Worm (Caenorhabditis elegans): ENCODE data around the gene nhr-116.
"Not testable (repeated sequence)": the region's sequence is repeated elsewhere in the genome, so short reads cannot be mapped to it uniquely, and the experiment has no call there.

nhr-116 gene

ce11 chrV:16899355-16899754 lies 12.7 kb upstream of the nhr-116 start, which contains the start of gene fbxa-45:
Gene fbxa-45, minus strand, starts transcription at chrV:16899455.
- TF ChIP-seq W03F9.2 (tag; optimal IDR thresholded peaks at IDR 0.05) (no peak), him-1 (tag; optimal IDR thresholded peaks at IDR 0.05) (no peak), dao-5 (tag; optimal IDR thresholded peaks at IDR 0.05) (no peak)

- TF ChIP-seq dao-5 (tag; optimal IDR thresholded peaks at IDR 0.05) (no peak), W03F9.2 (tag; optimal IDR thresholded peaks at IDR 0.05) (no peak), him-1 (tag; optimal IDR thresholded peaks at IDR 0.05) (no peak)
These were observed 9.3 kb upstream of the nhr-116 start, which contains the start of gene srd-68 for ce11 chrV:16902726-16903125. Gene srd-68, minus strand, starts transcription at chrV:16902826.

- TF ChIP-seq W03F9.2 (tag; optimal IDR thresholded peaks at IDR 0.05) (no peak), dao-5 (tag; optimal IDR thresholded peaks at IDR 0.05) (no peak), him-1 (tag; optimal IDR thresholded peaks at IDR 0.05) (no peak)
These were observed 7.4 kb upstream of the nhr-116 start, which contains the start of gene nhr-262 for ce11 chrV:16904612-16905011. Gene nhr-262, plus strand, starts transcription at chrV:16904912.

- TF ChIP-seq dao-5 (tag; optimal IDR thresholded peaks at IDR 0.05) (no peak), him-1 (tag; optimal IDR thresholded peaks at IDR 0.05) (no peak)
These were observed 2.2 kb upstream of the nhr-116 start, which contains the start of gene F09C6.16 for ce11 chrV:16909871-16910270. Gene F09C6.16, minus strand, starts transcription at chrV:16909971.

ce11 chrV:16910864-16911263 lies 1.2 kb upstream of the nhr-116 start:
- TF ChIP-seq W03F9.2 (tag; optimal IDR thresholded peaks at IDR 0.05) (no peak), him-1 (tag; optimal IDR thresholded peaks at IDR 0.05) (no peak), dao-5 (tag; optimal IDR thresholded peaks at IDR 0.05) (no peak)

- TF ChIP-seq dao-5 (tag; optimal IDR thresholded peaks at IDR 0.05): no peak
- TF ChIP-seq W03F9.2 (tag; optimal IDR thresholded peaks at IDR 0.05): no peak
- no peak for TF ChIP-seq him-1 (tag; optimal IDR thresholded peaks at IDR 0.05)
These were observed 740 bp upstream of the nhr-116 start for ce11 chrV:16911294-16911693.

ce11 chrV:16916079-16916478 lies 4.0 kb downstream of the nhr-116 start, which contains the start of gene F09C6.10:
Gene F09C6.10, minus strand, starts transcription at chrV:16916179.
- TF ChIP-seq him-1 (tag; optimal IDR thresholded peaks at IDR 0.05): no peak

ce11 chrV:16918378-16918777 lies 6.3 kb downstream of the nhr-116 start, which contains the start of the genes fbxa-206 and Y102A5C.2:
Gene fbxa-206, minus strand, starts transcription at chrV:16918478.
Gene Y102A5C.2, plus strand, starts transcription at chrV:16918731.
- TF ChIP-seq dao-5 (tag; optimal IDR thresholded peaks at IDR 0.05) (no peak), him-1 (tag; optimal IDR thresholded peaks at IDR 0.05) (no peak), W03F9.2 (tag; optimal IDR thresholded peaks at IDR 0.05) (no peak)

- no peak for TF ChIP-seq dao-5 (tag; optimal IDR thresholded peaks at IDR 0.05)
- no peak for TF ChIP-seq W03F9.2 (tag; optimal IDR thresholded peaks at IDR 0.05)
- no peak for TF ChIP-seq him-1 (tag; optimal IDR thresholded peaks at IDR 0.05)
These were observed 7.6 kb downstream of the nhr-116 start for ce11 chrV:16919675-16920074.

ce11 chrV:16921952-16922351 lies 9.9 kb downstream of the nhr-116 start, which contains the start of gene Y102A5C.4:
Gene Y102A5C.4, plus strand, starts transcription at chrV:16922252.
- TF ChIP-seq dao-5 (tag; optimal IDR thresholded peaks at IDR 0.05) (no peak), W03F9.2 (tag; optimal IDR thresholded peaks at IDR 0.05) (no peak), him-1 (tag; optimal IDR thresholded peaks at IDR 0.05) (no peak)

- TF ChIP-seq him-1 (tag; optimal IDR thresholded peaks at IDR 0.05) (no peak), W03F9.2 (tag; optimal IDR thresholded peaks at IDR 0.05) (no peak), dao-5 (tag; optimal IDR thresholded peaks at IDR 0.05) (no peak)
These were observed 15.3 kb downstream of the nhr-116 start, which contains the start of gene Y102A5C.36 for ce11 chrV:16927345-16927744. Gene Y102A5C.36, minus strand, starts transcription at chrV:16927445.

ce11 chrV:16938731-16939130 lies 26.7 kb downstream of the nhr-116 start, which contains the start of gene fbxa-148:
Gene fbxa-148, plus strand, starts transcription at chrV:16939031.
- not testable (repeated sequence) for TF ChIP-seq W03F9.2, him-1, dao-5 (tag; optimal IDR thresholded peaks at IDR 0.05)

- not testable (repeated sequence) for TF ChIP-seq dao-5, W03F9.2, him-1 (tag; optimal IDR thresholded peaks at IDR 0.05)
These were observed 36.0 kb downstream of the nhr-116 start, which contains the start of gene fbxa-112 for ce11 chrV:16948011-16948410. Gene fbxa-112, minus strand, starts transcription at chrV:16948111.

ce11 chrV:16949609-16950008 lies 37.6 kb downstream of the nhr-116 start, which contains the start of gene fbxa-111:
Gene fbxa-111, minus strand, starts transcription at chrV:16949709.
- TF ChIP-seq him-1, dao-5, W03F9.2 (tag; optimal IDR thresholded peaks at IDR 0.05): not testable (repeated sequence)

- TF ChIP-seq W03F9.2 (tag; optimal IDR thresholded peaks at IDR 0.05) (no peak), dao-5 (tag; optimal IDR thresholded peaks at IDR 0.05) (no peak), him-1 (tag; optimal IDR thresholded peaks at IDR 0.05) (no peak)
These were observed 38.0 kb downstream of the nhr-116 start for ce11 chrV:16950036-16950435.

All from whole organism, L4/young adult.